Worm (Caenorhabditis elegans) whole organism, early embryonic: ENCODE results near the gene spp-20.

Experiments used
- F13C5.2 ChIP-seq: sonication (generic microtip); optimal IDR thresholded peaks from 2 replicates; lab custom pipeline; 2017; ENCODE audit warnings: mild to moderate bottlenecking, missing genetic modification characterization, inconsistent platforms, missing compliant biosample characterization
- ama-1 ChIP-seq: fragments of 150-350 bp; optimal IDR thresholded peaks from 2 replicates; lab custom pipeline; 2014
- ets-7 ChIP-seq: sonication (generic microtip); optimal IDR thresholded peaks from 2 replicates; lab custom pipeline; 2016; ENCODE audit warnings: missing genotype, missing genetic modification characterization, missing compliant biosample characterization
- flt-1 ChIP-seq: fragments of 200-800 bp; sonication (Bioruptor generic); IDR thresholded peaks from 2 replicates; pipeline ENCODE4 v1.3.6; 2022; ENCODE audit warnings: missing genetic modification characterization, missing compliant biosample characterization
- hmg-4 ChIP-seq: fragments of 200-800 bp; sonication (Bioruptor generic); optimal IDR thresholded peaks from 2 replicates; lab custom pipeline; 2018; ENCODE audit warnings: mild to moderate bottlenecking, missing genetic modification characterization, missing compliant biosample characterization
- tbx-11 ChIP-seq: fragments of 200-800 bp; sonication (Bioruptor generic); IDR thresholded peaks from 2 replicates; pipeline ENCODE4 v1.3.6; 2022; ENCODE audit warnings: missing genetic modification characterization, missing compliant biosample characterization

- no peak for TF ChIP-seq ets-7 (tag; lab: Kevin White, UChicago)
- TF ChIP-seq tbx-11 = no peak
- TF ChIP-seq flt-1 (GFP tag; lab: Robert Waterston, UW) = no peak
- TF ChIP-seq ama-1 (lab: Kevin White, UChicago) = no peak
- TF ChIP-seq hmg-4 = no peak
- no peak for TF ChIP-seq F13C5.2 (tag; lab: Kevin White, UChicago)
Measured at ce11 chrV:6533030-6533429, 25.0 kb downstream of the spp-20 start, which contains the start of gene hpo-26.
